Fruit fly (Drosophila melanogaster) whole organism, embryonic: ENCODE measurements around the gene CG15263.

ENCODE experiments used
- Atf6 ChIP-seq: fragments of 200-800 bp; sonication (Bioruptor generic); IDR thresholded peaks from 2 replicates; pipeline ENCODE4 v1.3.6; 2022; ENCODE audit warnings: missing biosample characterization, missing genetic modification characterization
- B-H2 ChIP-seq: fragments of 200-800 bp; sonication (Bioruptor generic); optimal IDR thresholded peaks from 2 replicates; lab custom pipeline; 2018; ENCODE audit warnings: missing biosample characterization, mild to moderate bottlenecking, missing genetic modification characterization
- Bdp1 ChIP-seq: fragments of 200-800 bp; sonication (Bioruptor generic); optimal IDR thresholded peaks from 3 replicates; lab custom pipeline; 2016; ENCODE audit warnings: missing biosample characterization, missing genetic modification characterization
- CG1024 ChIP-seq: fragments of 200-800 bp; sonication (Bioruptor generic); IDR thresholded peaks from 2 replicates; pipeline ENCODE4 v1.3.6; 2022; ENCODE audit warnings: missing biosample characterization, missing genetic modification characterization
- CG10543 ChIP-seq: fragments of 200-800 bp; sonication (Bioruptor generic); optimal IDR thresholded peaks from 3 replicates; lab custom pipeline; 2017; ENCODE audit warnings: missing biosample characterization, mild to moderate bottlenecking, missing genetic modification characterization, moderate library complexity
- CG11085 ChIP-seq: fragments of 200-800 bp; sonication (Bioruptor generic); IDR thresholded peaks from 2 replicates; pipeline ENCODE4 v1.3.6; 2022; ENCODE audit warnings: missing biosample characterization, missing genetic modification characterization
- CG12236 ChIP-seq: fragments of 200-800 bp; sonication (Bioruptor generic); optimal IDR thresholded peaks from 2 replicates; lab custom pipeline; 2016; ENCODE audit warnings: missing biosample characterization, missing genetic modification characterization
- CG12744 ChIP-seq: fragments of 200-800 bp; sonication (Bioruptor generic); optimal IDR thresholded peaks from 2 replicates; lab custom pipeline; 2016; ENCODE audit warnings: missing biosample characterization, missing genetic modification characterization
- CG13775 ChIP-seq: fragments of 200-800 bp; sonication (Bioruptor generic); optimal IDR thresholded peaks from 3 replicates; lab custom pipeline; 2017; ENCODE audit warnings: missing biosample characterization, mild to moderate bottlenecking, missing genetic modification characterization
- CG14050 ChIP-seq: fragments of 200-800 bp; sonication (Bioruptor generic); IDR thresholded peaks from 3 replicates; pipeline ENCODE4 v1.3.6; 2022; ENCODE audit warnings: missing biosample characterization, missing genetic modification characterization
- CG14667 ChIP-seq: fragments of 200-800 bp; sonication (Bioruptor generic); IDR thresholded peaks from 2 replicates; pipeline ENCODE4 v1.3.6; 2022; ENCODE audit warnings: missing biosample characterization, missing genetic modification characterization
- CG15479 ChIP-seq: fragments of 200-800 bp; sonication (Bioruptor generic); optimal IDR thresholded peaks from 3 replicates; lab custom pipeline; 2019; ENCODE audit warnings: missing biosample characterization, mild to moderate bottlenecking, missing genetic modification characterization, moderate library complexity
- CG18011 ChIP-seq: fragments of 200-800 bp; sonication (Bioruptor generic); optimal IDR thresholded peaks from 2 replicates; lab custom pipeline; 2017; ENCODE audit warnings: missing biosample characterization, missing genetic modification characterization, mild to moderate bottlenecking, moderate library complexity, missing genotype
- CG18262 ChIP-seq: fragments of 200-800 bp; optimal IDR thresholded peaks from 3 replicates; lab custom pipeline; 2019; ENCODE audit warnings: missing biosample characterization, mild to moderate bottlenecking, missing genetic modification characterization, moderate library complexity
- CG32767 ChIP-seq: fragments of 200-800 bp; sonication (Bioruptor generic); IDR thresholded peaks from 2 replicates; pipeline ENCODE4 v1.3.6; 2022; ENCODE audit warnings: missing biosample characterization, missing genetic modification characterization
- CG3407 ChIP-seq: fragments of 200-800 bp; sonication (Bioruptor generic); optimal IDR thresholded peaks from 2 replicates; lab custom pipeline; 2018; ENCODE audit warnings: missing biosample characterization, mild to moderate bottlenecking, missing genetic modification characterization
- CG7745 ChIP-seq: fragments of 200-800 bp; sonication (Bioruptor generic); optimal IDR thresholded peaks from 2 replicates; lab custom pipeline; 2018; ENCODE audit warnings: missing biosample characterization, mild to moderate bottlenecking, missing genetic modification characterization, moderate library complexity
- CG9609 ChIP-seq: fragments of 200-800 bp; sonication (Bioruptor generic); optimal IDR thresholded peaks from 3 replicates; lab custom pipeline; 2016; ENCODE audit warnings: missing biosample characterization, missing genetic modification characterization
- Deaf1 ChIP-seq: fragments of 200-800 bp; optimal IDR thresholded peaks from 3 replicates; lab custom pipeline; 2019; ENCODE audit warnings: missing biosample characterization, mild to moderate bottlenecking, missing genetic modification characterization, moderate library complexity
- Doc3 ChIP-seq: fragments of 200-800 bp; sonication (Bioruptor generic); IDR thresholded peaks from 3 replicates; pipeline ENCODE4 v1.3.6; 2022; ENCODE audit warnings: missing biosample characterization, missing genetic modification characterization; ENCODE audit not compliant: partially characterized antibody
- Dref ChIP-seq: fragments of 200-800 bp; sonication (Bioruptor generic); IDR thresholded peaks from 2 replicates; pipeline ENCODE4 v1.3.6; 2022; ENCODE audit warnings: missing biosample characterization, missing genetic modification characterization
- E2f2 ChIP-seq: fragments of 200-800 bp; sonication (Bioruptor generic); IDR thresholded peaks from 2 replicates; pipeline ENCODE4 v1.3.6; 2022; ENCODE audit warnings: missing biosample characterization, missing genetic modification characterization
- Mrtf ChIP-seq: fragments of 200-800 bp; sonication (Bioruptor generic); IDR thresholded peaks from 3 replicates; pipeline ENCODE4 v1.3.6; 2022; ENCODE audit warnings: missing biosample characterization, missing genetic modification characterization
- Nf-YA ChIP-seq: fragments of 200-800 bp; sonication (Bioruptor generic); IDR thresholded peaks from 2 replicates; pipeline ENCODE4 v1.3.6; 2022; ENCODE audit warnings: missing biosample characterization, missing genetic modification characterization
- Pdp1 ChIP-seq, 2 experiments: fragments of 200-800 bp; sonication (Bioruptor generic); optimal IDR thresholded peaks; 3 replicates each; lab custom pipeline; 2016; ENCODE audit warnings: missing biosample characterization in 2 of 2, missing genetic modification characterization in 2 of 2, mild to moderate bottlenecking in 1 of 2, moderate library complexity in 1 of 2
- Rx ChIP-seq: fragments of 200-800 bp; sonication (Bioruptor generic); IDR thresholded peaks from 2 replicates; pipeline ENCODE4 v1.3.6; 2022; ENCODE audit warnings: missing biosample characterization, missing genetic modification characterization
- Side ChIP-seq: fragments of 200-800 bp; sonication (Bioruptor generic); optimal IDR thresholded peaks from 2 replicates; lab custom pipeline; 2016; ENCODE audit warnings: missing biosample characterization, missing genetic modification characterization
- Stat92E ChIP-seq, 3 experiments: fragments of >200 bp in 2 of 3; fragments of 200-800 bp in 1 of 3; sonication (Bioruptor generic) in 1 of 3; optimal IDR thresholded peaks; 2 replicates each; lab custom pipeline; 2017 to 2019; ENCODE audit warnings: missing biosample characterization in 3 of 3, missing genetic modification characterization in 3 of 3, mild to moderate bottlenecking in 1 of 3, moderate library complexity in 1 of 3
- ash1 ChIP-seq: fragments of 200-800 bp; sonication (Bioruptor generic); optimal IDR thresholded peaks from 2 replicates; lab custom pipeline; 2018; ENCODE audit warnings: missing biosample characterization, mild to moderate bottlenecking, missing genetic modification characterization
- bab2 ChIP-seq: fragments of 200-800 bp; sonication (Bioruptor generic); optimal IDR thresholded peaks from 2 replicates; lab custom pipeline; 2016; ENCODE audit warnings: missing biosample characterization, missing genetic modification characterization
- bcd ChIP-seq: fragments of 200-800 bp; sonication (Bioruptor generic); optimal IDR thresholded peaks from 2 replicates; lab custom pipeline; 2017; ENCODE audit warnings: missing biosample characterization, mild to moderate bottlenecking, missing genetic modification characterization
- bigmax ChIP-seq: fragments of 200-800 bp; sonication (Bioruptor generic); optimal IDR thresholded peaks from 2 replicates; lab custom pipeline; 2018; ENCODE audit warnings: missing biosample characterization, mild to moderate bottlenecking, missing genetic modification characterization
- cas ChIP-seq: fragments of 200-800 bp; sonication (Bioruptor generic); IDR thresholded peaks from 2 replicates; pipeline ENCODE4 v1.3.6; 2022; ENCODE audit warnings: missing biosample characterization, missing genetic modification characterization
- dan ChIP-seq: fragments of 200-800 bp; sonication (Bioruptor generic); IDR thresholded peaks from 2 replicates; pipeline ENCODE4 v1.3.6; 2022; ENCODE audit warnings: missing biosample characterization, missing genetic modification characterization
- danr ChIP-seq: fragments of 200-800 bp; sonication (Bioruptor generic); IDR thresholded peaks from 2 replicates; pipeline ENCODE4 v1.3.6; 2022; ENCODE audit warnings: missing biosample characterization, missing genetic modification characterization
- grau ChIP-seq: fragments of 200-800 bp; optimal IDR thresholded peaks from 3 replicates; lab custom pipeline; 2019; ENCODE audit warnings: missing biosample characterization, mild to moderate bottlenecking, missing genetic modification characterization, moderate library complexity
- gsb-n ChIP-seq: fragments of 200-800 bp; sonication (Bioruptor generic); optimal IDR thresholded peaks from 3 replicates; lab custom pipeline; 2018; ENCODE audit warnings: missing biosample characterization, mild to moderate bottlenecking, missing genetic modification characterization
- insv ChIP-seq, 2 experiments: fragments of 200-800 bp; sonication (Bioruptor generic); optimal IDR thresholded peaks; 3 replicates each; lab custom pipeline; 2016 to 2018; ENCODE audit warnings: missing biosample characterization in 2 of 2, missing genetic modification characterization in 2 of 2
- jing ChIP-seq: fragments of 200-800 bp; sonication (Bioruptor generic); optimal IDR thresholded peaks from 2 replicates; lab custom pipeline; 2018; ENCODE audit warnings: missing biosample characterization, mild to moderate bottlenecking, missing genetic modification characterization
- lmd ChIP-seq: fragments of 200-800 bp; sonication (Bioruptor generic); IDR thresholded peaks from 2 replicates; pipeline ENCODE4 v1.3.6; 2022; ENCODE audit warnings: missing biosample characterization, missing genetic modification characterization
- lola ChIP-seq, 3 experiments: fragments of >200 bp in 2 of 3; fragments of 200-800 bp in 1 of 3; sonication (Bioruptor generic) in 1 of 3; optimal IDR thresholded peaks; 2 replicates each; lab custom pipeline; 2017 to 2019; ENCODE audit warnings: missing biosample characterization in 3 of 3, missing genetic modification characterization in 3 of 3, mild to moderate bottlenecking in 1 of 3, moderate library complexity in 1 of 3
- odd ChIP-seq: fragments of 200-800 bp; sonication (Bioruptor generic); optimal IDR thresholded peaks from 2 replicates; lab custom pipeline; 2017; ENCODE audit warnings: missing biosample characterization, mild to moderate bottlenecking, missing genetic modification characterization
- pnt ChIP-seq: fragments of 200-800 bp; sonication (Bioruptor generic); optimal IDR thresholded peaks from 3 replicates; lab custom pipeline; 2016; ENCODE audit warnings: missing biosample characterization, missing genetic modification characterization
- pros ChIP-seq: fragments of 200-800 bp; sonication (Bioruptor generic); optimal IDR thresholded peaks from 3 replicates; lab custom pipeline; 2019; ENCODE audit warnings: missing biosample characterization, mild to moderate bottlenecking, missing genetic modification characterization, moderate library complexity
- ro ChIP-seq: fragments of 200-800 bp; sonication (Bioruptor generic); IDR thresholded peaks from 2 replicates; pipeline ENCODE4 v1.3.6; 2022; ENCODE audit warnings: missing biosample characterization, missing genetic modification characterization
- sens-2 ChIP-seq: fragments of 200-800 bp; sonication (Bioruptor generic); IDR thresholded peaks from 2 replicates; pipeline ENCODE4 v1.3.6; 2022; ENCODE audit warnings: missing biosample characterization, missing genetic modification characterization
- shn ChIP-seq: fragments of 200-800 bp; sonication (Bioruptor generic); optimal IDR thresholded peaks from 3 replicates; lab custom pipeline; 2016; ENCODE audit warnings: missing biosample characterization, missing genetic modification characterization
- tap ChIP-seq: fragments of 200-800 bp; optimal IDR thresholded peaks from 3 replicates; lab custom pipeline; 2019; ENCODE audit warnings: missing biosample characterization, mild to moderate bottlenecking, missing genetic modification characterization, moderate library complexity
- tll ChIP-seq, 2 experiments: fragments of 200-800 bp in 1 of 2; fragments of >200 bp in 1 of 2; sonication (Bioruptor generic) in 1 of 2; optimal IDR thresholded peaks; 2 replicates each; lab custom pipeline; 2017 to 2019; ENCODE audit warnings: missing biosample characterization in 2 of 2, missing genetic modification characterization in 2 of 2, mild to moderate bottlenecking in 1 of 2, moderate library complexity in 1 of 2
- zfh1 ChIP-seq: fragments of 200-800 bp; sonication (Bioruptor generic); IDR thresholded peaks from 3 replicates; pipeline ENCODE4 v1.3.6; 2022; ENCODE audit warnings: missing biosample characterization, missing genetic modification characterization

CG15263 gene

DNA sequence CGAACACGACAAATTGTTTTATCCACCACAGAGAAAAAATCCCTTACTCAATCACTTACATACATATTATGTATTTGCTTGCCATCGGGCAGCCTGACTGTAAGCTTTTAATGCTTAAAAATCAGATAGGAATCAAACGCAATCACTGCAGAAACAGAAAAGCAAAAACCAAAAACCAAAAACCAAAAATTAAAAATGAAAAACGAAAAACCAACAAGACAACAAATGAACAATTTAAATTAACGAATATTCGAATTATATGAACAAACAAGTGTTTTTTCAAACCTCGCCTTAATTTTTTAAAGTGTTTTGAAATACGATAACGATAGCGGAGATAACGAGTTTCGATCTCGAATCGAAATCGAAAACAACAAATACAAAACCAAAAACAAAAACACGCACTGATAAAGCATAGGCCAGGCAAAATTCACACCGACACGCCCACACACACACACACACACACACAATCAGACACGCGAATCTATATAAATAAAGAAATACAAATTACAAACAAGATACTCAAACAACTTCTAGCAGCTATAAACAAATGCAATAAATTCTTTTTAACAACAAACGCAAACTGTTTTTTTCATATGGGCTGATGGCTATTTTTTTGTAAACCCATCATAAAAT, 30.5 kb upstream of the CG15263 start:
- TF ChIP-seq ash1 (no peak), CG3407 (GFP tag; lab: Kevin White, UChicago) (no peak), tll (GFP tag; optimal IDR thresholded peaks at IDR 0.05; lab: Kevin White, UChicago) (no peak), bab2 (GFP tag; lab: Kevin White, UChicago) (peak; percentile 61), CG12236 (GFP tag; lab: Kevin White, UChicago) (no peak), lmd (GFP tag; lab: Robert Waterston, UW) (peak; percentile 60), ro (GFP tag; lab: Robert Waterston, UW) (no peak), pnt (GFP tag; lab: Kevin White, UChicago) (no peak), odd (no peak), Atf6 (GFP tag; lab: Robert Waterston, UW) (peak; percentile 64; the same call in 1 of the 2 replicates), jing (GFP tag; lab: Kevin White, UChicago) (no peak), CG18262 (tag; lab: Kevin White, UChicago) (peak; percentile 60), Dref (no peak), Mrtf (GFP tag; lab: Robert Waterston, UW) (no peak), zfh1 (GFP tag; lab: Robert Waterston, UW) (peak; percentile 47; the same call in 1 of the 3 replicates), grau (peak; percentile 64), CG7745 (tag; lab: Kevin White, UChicago) (no peak), Deaf1 (tag; lab: Kevin White, UChicago) (no peak), lola (GFP tag; optimal IDR thresholded peaks at IDR 0.05; lab: Kevin White, UChicago) (no peak), CG14667 (GFP tag; lab: Robert Waterston, UW) (0 out of 2 replicates have a peak, but pooled peaks have one; percentile 23), tap (tag; lab: Kevin White, UChicago) (no peak), CG10543 (GFP tag; lab: Kevin White, UChicago) (peak; percentile 0), dan (no peak), pros (GFP tag; lab: Kevin White, UChicago) (no peak), CG11085 (GFP tag; lab: Robert Waterston, UW) (peak; percentile 27; the same call in 1 of the 2 replicates), Stat92E (GFP tag; optimal IDR thresholded peaks at IDR 0.05; lab: Kevin White, UChicago) (no peak), CG18011 (peak; percentile 27), gsb-n (tag; lab: Kevin White, UChicago) (no peak), danr (GFP tag; lab: Robert Waterston, UW) (no peak), CG12744 (GFP tag; lab: Kevin White, UChicago) (no peak), insv (GFP tag; optimal IDR thresholded peaks at IDR 0.05; lab: Kevin White, UChicago) (no peak), CG14050 (GFP tag; lab: Robert Waterston, UW) (0 out of 3 replicates have a peak, but pooled peaks have one; percentile 30), Bdp1 (GFP tag; lab: Kevin White, UChicago) (no peak), Side (peak; percentile 52), bigmax (GFP tag; lab: Kevin White, UChicago) (no peak), Nf-YA (GFP tag; lab: Robert Waterston, UW) (peak; percentile 41; the same call in 1 of the 2 replicates), Rx (GFP tag; lab: Robert Waterston, UW) (no peak), E2f2 (peak; percentile 44; the same call in 1 of the 2 replicates), CG13775 (GFP tag; lab: Kevin White, UChicago) (peak; percentile 3), B-H2 (GFP tag; lab: Kevin White, UChicago) (no peak), shn (GFP tag; lab: Kevin White, UChicago) (no peak), Doc3 (no peak), CG32767 (GFP tag; lab: Robert Waterston, UW) (no peak), CG1024 (GFP tag; lab: Robert Waterston, UW) (no peak), CG9609 (GFP tag; lab: Kevin White, UChicago) (peak; percentile 44), bcd (peak; percentile 51), cas (no peak), CG15479 (GFP tag; lab: Kevin White, UChicago) (no peak), Pdp1 (GFP tag; optimal IDR thresholded peaks at IDR 0.05; lab: Kevin White, UChicago) (no peak), sens-2 (GFP tag; lab: Robert Waterston, UW) (0 out of 2 replicates have a peak, but pooled peaks have one; percentile 23)
